Worm (Caenorhabditis elegans) whole organism, L4/young adult: Measurements from ENCODE around the gene bgnt-1.2.

Experiments used
- W03F9.2 ChIP-seq: fragments of 150-350 bp; optimal IDR thresholded peaks from 2 replicates; lab custom pipeline; 2014; ENCODE audit warnings: missing biosample characterization, missing genetic modification characterization
- dao-5 ChIP-seq: sonication (generic microtip); optimal IDR thresholded peaks from 2 replicates; lab custom pipeline; 2016; ENCODE audit warnings: missing genotype, missing genetic modification characterization, moderate library complexity, missing compliant biosample characterization
- him-1 ChIP-seq: sonication (generic microtip); optimal IDR thresholded peaks from 2 replicates; lab custom pipeline; 2016; ENCODE audit warnings: missing genotype, missing genetic modification reagents, missing genetic modification characterization, missing compliant biosample characterization

Gene bgnt-1.2

DNA sequence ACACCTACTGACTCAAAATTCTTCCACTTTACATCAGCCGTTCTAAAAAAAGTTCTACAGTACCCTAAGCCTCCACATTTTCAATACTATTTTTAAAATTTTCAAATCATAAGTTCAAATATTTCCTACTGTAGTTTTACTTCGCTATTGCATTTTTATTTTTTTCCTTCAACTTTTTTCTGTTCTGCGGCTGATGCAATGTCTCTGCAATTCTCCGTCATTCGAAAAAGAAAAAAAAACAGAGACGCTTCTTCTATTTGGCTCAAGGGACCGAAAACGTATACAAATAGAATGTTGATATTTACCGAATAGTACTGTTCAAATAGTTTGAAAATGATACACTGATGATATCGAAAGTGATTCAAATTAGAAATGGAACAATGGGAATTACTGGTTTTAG is 19.8 kb upstream of the bgnt-1.2 start:
- no peak for TF ChIP-seq W03F9.2 (tag; lab: Kevin White, UChicago)
- no peak for TF ChIP-seq dao-5 (tag; lab: Kevin White, UChicago)
- TF ChIP-seq him-1 (tag; lab: Kevin White, UChicago): peak; percentile 23

DNA sequence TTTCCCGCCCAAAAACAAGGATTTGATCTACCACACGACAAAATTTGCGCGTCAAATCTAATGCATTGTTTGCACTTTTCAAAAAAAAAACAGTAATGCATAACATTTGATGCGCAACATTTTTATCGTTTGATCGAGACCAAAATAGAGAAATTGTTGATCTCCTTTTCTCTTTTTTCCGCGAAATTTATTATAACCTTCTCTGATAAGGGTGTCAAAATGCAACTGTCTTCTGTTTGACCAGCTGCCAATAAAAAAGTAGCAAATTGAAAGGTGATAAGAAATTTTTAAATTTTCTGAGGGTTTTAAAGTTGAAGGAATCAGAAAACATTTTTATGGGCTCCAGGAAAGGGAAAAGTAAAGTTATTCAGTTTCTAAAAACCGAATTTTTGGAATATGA is 18.5 kb upstream of the bgnt-1.2 start:
- TF ChIP-seq W03F9.2 (tag; lab: Kevin White, UChicago): no peak
- TF ChIP-seq him-1 (tag; lab: Kevin White, UChicago): no peak

DNA sequence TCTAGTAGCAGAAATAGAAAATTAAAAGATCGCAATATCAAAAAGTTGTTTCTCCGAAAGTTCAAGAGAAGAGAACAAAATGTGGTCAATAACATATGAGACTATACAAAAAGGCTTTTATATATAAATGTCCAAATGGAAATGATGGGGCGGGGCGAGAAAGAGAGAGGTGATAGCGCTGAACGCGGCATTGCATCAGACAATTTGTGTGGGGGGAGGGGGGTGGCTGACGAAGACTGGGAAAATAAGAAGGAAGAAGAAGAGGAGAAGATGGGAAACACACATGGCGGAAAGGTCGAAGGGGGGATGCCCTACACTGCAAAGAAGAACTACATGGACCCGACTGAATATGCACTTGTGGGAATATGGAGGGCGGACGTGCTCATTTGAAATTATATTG is 16.8 kb upstream of the bgnt-1.2 start:
- no peak for TF ChIP-seq W03F9.2 (tag; lab: Kevin White, UChicago)
- peak; percentile 42 for TF ChIP-seq him-1 (tag; lab: Kevin White, UChicago)

DNA sequence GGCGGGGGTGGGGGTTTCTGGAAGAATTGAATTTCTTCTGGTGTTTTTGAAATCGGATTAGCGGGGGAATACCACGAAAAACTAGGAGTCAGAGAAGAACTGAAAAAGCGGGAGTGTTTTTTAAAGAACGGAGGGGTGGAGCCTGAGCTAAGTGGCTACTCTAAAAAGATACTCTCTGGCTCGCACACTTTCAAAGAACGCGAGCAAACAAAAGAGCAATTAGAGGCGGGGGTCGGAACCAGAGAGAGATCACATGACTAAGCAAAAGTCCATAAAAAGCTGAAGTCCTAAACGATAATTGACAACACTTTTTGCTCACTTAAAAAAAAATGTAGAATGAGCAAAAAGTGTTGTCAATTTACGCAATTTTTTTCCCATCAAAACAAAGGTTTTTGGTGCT is 15.9 kb upstream of the bgnt-1.2 start:
- TF ChIP-seq dao-5 (tag; lab: Kevin White, UChicago) (no peak), W03F9.2 (tag; lab: Kevin White, UChicago) (no peak), him-1 (tag; lab: Kevin White, UChicago) (no peak)

DNA sequence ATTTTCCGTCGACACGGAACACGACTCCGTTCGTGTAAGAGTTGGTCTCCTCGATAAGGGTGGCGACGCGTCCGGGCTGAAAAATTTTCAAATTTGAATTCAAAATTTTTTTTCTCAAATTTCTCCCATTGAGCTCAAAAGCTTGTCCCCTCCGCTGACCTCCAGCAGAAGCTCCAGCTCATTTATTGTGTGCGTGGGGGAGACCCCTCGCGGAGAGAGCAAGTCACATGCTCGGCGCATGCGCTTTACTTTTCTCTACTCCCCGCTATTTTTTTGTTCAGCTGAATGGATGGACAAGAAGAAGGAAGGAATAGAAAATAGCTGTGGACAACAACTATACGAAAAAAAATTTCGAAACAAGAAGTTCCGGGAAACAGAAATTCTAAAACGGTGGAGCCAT is 15.0 kb upstream of the bgnt-1.2 start:
- TF ChIP-seq W03F9.2 (tag; lab: Kevin White, UChicago) (no peak), him-1 (tag; lab: Kevin White, UChicago) (peak; percentile 86)

DNA sequence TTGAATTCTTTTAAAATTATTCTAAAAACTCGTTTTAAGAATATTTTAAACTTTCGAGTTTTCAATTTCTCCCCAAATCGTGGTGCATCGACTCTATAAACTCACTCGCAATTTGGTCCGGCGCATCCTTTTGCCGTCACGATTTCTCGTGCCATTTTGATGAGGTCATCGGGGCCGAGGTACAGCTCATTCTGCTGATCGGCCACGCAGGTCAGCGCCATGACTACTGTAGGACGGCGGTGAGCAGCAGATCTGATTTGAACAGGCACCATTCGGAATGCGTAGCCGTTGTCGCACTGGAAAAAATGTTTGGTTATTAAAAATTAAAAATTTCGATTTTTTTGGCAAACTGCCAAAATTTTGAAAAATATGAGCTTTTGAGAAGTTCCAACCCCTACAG is 14.2 kb upstream of the bgnt-1.2 start:
- TF ChIP-seq dao-5 (tag; lab: Kevin White, UChicago) (no peak), W03F9.2 (tag; lab: Kevin White, UChicago) (no peak), him-1 (tag; lab: Kevin White, UChicago) (no peak)

DNA sequence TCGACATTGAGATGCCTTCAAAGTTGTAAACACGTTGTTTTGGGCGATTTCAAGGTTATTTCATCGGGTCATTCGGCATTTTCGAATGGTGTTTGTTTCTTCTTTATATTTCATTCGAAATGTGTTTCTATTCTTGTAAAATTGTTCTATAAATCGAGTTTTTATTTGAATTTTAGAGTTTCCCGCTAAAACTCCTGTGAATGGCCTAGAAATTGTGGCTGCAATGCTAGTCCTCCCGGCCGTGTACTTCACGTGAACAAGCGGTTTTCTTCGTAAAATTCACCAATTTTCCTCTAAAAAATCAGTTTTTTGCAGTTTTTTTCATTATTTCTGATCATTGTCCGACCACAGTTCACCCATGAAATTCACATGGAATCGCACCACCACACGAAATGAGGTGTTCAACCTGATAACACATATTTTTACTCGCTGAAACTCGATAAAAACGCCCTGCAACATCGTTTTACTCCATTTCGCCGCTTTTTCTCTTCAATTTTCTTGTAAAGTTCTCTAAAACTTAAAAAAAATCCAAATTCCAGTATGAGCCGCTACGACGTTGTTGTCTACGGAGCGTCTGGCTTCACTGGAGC is 8.6 kb upstream of the bgnt-1.2 start, which contains the start of gene ldp-1:
ldp-1 (plus strand) TSS at position 540 of the 590 bp plus-strand sequence.
- TF ChIP-seq him-1 (tag; lab: Kevin White, UChicago) (peak; percentile 75), W03F9.2 (tag; lab: Kevin White, UChicago) (peak; percentile 63), dao-5 (tag; lab: Kevin White, UChicago) (no peak)

DNA sequence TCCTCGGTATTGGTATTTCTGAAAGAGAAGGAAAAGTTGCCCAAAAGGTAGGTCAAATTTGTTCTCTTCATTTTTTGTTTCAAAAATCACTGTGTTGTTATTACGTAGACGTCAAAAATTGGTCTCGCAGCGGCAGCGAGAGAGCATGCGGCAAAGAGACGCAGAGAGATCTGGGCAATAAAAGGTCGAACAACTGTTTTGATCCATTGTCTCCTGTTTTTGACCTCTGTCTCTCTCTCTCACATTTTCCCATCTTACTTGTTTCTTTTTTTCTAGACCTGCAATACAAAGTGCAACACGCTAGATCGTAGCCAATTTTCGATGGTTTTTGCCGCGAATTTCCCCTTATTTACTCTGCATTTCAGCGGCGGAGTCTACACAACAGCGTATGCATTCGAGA is 8.1 kb upstream of the bgnt-1.2 start:
- TF ChIP-seq dao-5 (tag; lab: Kevin White, UChicago) (no peak), W03F9.2 (tag; lab: Kevin White, UChicago) (no peak), him-1 (tag; lab: Kevin White, UChicago) (no peak)

DNA sequence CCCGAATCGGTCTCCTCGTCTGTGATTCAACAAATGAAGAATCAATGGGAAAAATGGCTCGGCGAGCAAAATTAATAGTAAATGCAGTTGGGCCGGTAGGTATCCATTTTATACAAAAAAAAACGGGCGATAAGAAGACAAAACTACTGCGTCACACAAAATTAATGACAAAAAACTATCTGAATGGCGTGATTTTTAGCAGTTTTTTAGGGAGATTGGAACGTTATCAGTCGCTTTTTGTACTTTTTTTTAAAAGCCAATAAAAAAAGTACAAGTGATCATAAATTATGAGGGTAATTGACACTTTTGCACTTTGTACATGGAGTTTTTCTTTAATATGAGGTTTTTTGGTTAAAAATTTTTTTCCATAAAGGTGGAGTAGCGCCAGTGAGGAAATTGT is 4.7 kb upstream of the bgnt-1.2 start:
- no peak for TF ChIP-seq him-1 (tag; lab: Kevin White, UChicago)
- TF ChIP-seq dao-5 (tag; lab: Kevin White, UChicago): no peak
- no peak for TF ChIP-seq W03F9.2 (tag; lab: Kevin White, UChicago)

DNA sequence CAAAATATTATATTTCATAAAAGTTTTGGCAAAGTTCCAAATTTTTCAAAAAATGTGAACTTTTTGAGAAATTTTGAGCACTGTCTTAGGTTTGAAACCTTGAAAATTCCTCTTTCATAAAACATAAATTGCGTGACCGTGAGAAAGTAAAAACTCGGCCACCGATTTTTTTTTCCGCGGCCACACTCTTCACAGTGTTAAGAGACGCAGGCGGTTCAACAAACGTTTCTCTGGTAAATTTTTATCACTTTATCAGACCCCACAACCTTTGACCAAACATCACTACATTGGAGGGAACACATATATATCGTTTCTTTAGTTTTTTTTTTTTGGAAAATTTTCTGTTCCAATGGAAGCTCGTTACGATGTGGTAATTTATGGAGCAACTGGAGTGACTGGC is 4.0 kb upstream of the bgnt-1.2 start, which contains the start of gene F22F7.2:
F22F7.2 (plus strand) TSS at position 266 of the 400 bp plus-strand sequence.
- TF ChIP-seq W03F9.2 (tag; lab: Kevin White, UChicago) (no peak), him-1 (tag; lab: Kevin White, UChicago) (no peak)

DNA sequence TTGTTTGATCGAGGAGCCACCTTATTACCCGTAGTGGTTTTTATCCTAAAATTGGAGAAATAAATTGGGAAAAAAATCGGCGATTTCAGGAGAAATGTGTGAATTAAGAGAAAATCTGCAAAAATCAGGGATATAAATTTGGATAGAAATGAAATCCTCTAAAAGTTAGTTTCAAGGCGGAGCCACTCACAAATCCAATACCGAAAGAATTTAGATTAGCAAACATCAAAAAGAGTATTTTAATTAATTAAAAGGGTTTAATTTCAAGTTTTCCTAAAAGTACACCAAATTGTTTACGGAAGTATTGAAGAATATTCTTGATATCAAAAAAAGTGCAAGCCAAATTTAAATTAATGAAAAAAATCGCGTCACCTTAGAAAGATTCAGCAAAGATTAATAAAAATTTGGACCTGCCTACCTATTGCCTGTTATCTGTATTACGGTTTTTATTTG is 3.5 kb upstream of the bgnt-1.2 start, which contains the start of gene F22F7.8:
F22F7.8 (minus strand) TSS at position 51 of the 453 bp plus-strand sequence.
- no peak for TF ChIP-seq dao-5 (tag; lab: Kevin White, UChicago)
- TF ChIP-seq him-1 (tag; lab: Kevin White, UChicago): no peak

DNA sequence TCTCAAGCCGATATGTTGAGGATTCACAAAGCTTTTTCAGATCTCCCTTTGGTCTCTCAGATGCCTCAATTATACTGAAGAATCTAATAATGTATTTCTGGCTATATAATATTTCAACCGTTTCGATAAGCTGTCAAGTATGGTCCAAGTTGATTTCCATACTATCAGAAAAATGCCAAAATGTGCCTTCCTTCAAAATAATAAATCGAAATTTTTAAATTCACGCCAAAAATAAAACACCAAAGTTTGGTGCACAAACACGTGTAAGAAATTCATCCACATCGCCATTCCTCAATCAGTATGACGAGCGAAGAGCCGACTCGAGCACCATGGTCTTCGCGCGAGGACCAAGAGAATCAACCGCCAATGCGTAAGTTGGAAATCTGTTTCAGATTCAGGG is 1.1 kb upstream of the bgnt-1.2 start, which contains the start of gene F22F7.11:
F22F7.11 (plus strand) TSS at position 301 of the 400 bp plus-strand sequence.
- TF ChIP-seq W03F9.2 (tag; lab: Kevin White, UChicago): no peak
- TF ChIP-seq him-1 (tag; lab: Kevin White, UChicago): no peak
- no peak for TF ChIP-seq dao-5 (tag; lab: Kevin White, UChicago)

DNA sequence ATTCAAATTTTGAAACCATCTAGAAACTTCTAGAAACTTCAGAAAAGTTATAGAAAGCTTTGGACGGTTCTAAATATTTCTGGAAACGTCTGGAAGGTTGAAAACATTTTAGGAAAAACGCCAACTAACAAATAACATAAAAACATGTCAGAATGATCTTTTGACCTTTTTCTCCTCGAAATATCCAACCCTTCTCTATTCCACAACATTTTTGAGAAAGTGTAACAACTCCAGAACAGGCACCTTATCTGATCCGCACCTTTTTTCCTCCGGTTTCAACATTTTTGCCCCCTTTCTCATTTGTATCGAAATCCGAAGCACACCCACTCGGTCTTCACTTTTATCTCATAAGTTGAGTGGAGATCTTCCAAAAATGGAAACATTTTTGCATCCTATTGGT is 8.1 kb downstream of the bgnt-1.2 start, which contains the start of gene F22F7.3:
F22F7.3 (plus strand) TSS at position 301 of the 400 bp plus-strand sequence.
- TF ChIP-seq W03F9.2 (tag; lab: Kevin White, UChicago) (no peak), him-1 (tag; lab: Kevin White, UChicago) (no peak), dao-5 (tag; lab: Kevin White, UChicago) (no peak)

DNA sequence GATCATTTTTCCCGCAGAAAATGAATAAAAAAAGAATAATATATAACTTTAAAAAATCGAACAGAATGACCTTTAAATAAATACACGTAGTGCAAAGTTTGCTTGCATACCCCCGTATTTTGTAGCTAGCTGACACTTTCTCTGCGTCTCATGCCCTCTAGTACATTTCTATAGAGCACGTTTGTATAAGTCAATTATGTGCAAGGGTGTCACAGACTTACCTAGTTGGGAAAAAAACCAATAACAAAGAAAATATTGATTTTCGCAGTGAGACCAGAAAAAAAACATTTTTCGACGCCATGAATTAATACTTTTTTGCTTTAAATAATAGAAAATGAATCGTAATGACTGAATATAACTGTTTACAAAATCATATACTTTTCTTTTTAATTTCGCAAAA is 9.2 kb downstream of the bgnt-1.2 start, which contains the start of gene ckb-4:
ckb-4 (minus strand) TSS at position 140 of the 400 bp plus-strand sequence.
- TF ChIP-seq W03F9.2 (tag; lab: Kevin White, UChicago) (no peak), dao-5 (tag; lab: Kevin White, UChicago) (no peak), him-1 (tag; lab: Kevin White, UChicago) (no peak)
